Worm (Caenorhabditis elegans) whole organism, L1 larva: ENCODE data around the gene F32H5.1.

Source experiments
- blmp-1 ChIP-seq: fragments of 150-350 bp; optimal IDR thresholded peaks from 2 replicates; lab custom pipeline; 2014; ENCODE audit warnings: missing biosample characterization, missing genetic modification characterization
- fkh-10 ChIP-seq: sonication (generic microtip); optimal IDR thresholded peaks from 2 replicates; lab custom pipeline; 2017; ENCODE audit warnings: missing biosample characterization, missing genetic modification reagents, missing genetic modification characterization
- mep-1 ChIP-seq: fragments of 150-350 bp; optimal IDR thresholded peaks from 2 replicates; lab custom pipeline; 2014; ENCODE audit warnings: missing biosample characterization, missing genetic modification characterization
- rnt-1 ChIP-seq: sonication (generic microtip); optimal IDR thresholded peaks from 2 replicates; lab custom pipeline; 2016; ENCODE audit warnings: mild to moderate bottlenecking, missing genetic modification characterization, moderate library complexity, missing compliant biosample characterization
- swsn-7 ChIP-seq: sonication (generic microtip); optimal IDR thresholded peaks from 2 replicates; lab custom pipeline; 2016; ENCODE audit warnings: missing genetic modification characterization, missing compliant biosample characterization
- ztf-11 ChIP-seq, 2 experiments: sonication (generic microtip); optimal IDR thresholded peaks; 2 replicates each; lab custom pipeline; 2016 to 2017; ENCODE audit warnings: missing genetic modification characterization in 2 of 2, missing biosample characterization in 1 of 2, missing compliant biosample characterization in 1 of 2

DNA sequence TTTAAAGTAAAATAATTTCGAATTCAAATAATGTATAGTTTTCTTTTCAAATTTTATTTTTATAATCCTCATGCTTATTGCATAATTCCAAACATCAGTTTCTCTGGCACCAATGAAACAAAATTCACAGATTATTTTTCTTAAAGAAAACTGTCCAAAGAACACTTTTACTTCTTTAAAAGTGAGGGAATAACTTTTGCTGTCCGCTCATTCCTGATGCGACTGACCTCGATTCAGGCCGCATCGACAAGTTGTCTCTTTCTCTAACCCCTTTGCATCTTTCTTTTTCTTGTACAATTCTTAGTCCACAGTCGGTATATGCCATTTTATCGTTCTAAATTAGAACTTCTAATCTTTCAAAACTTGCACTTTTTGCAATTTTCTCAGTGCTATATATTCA, 48.7 kb upstream of the F32H5.1 start, which contains the start of gene F53F1.2:
- no peak for TF ChIP-seq ztf-11 (tag; optimal IDR thresholded peaks at IDR 0.05; lab: Kevin White, UChicago)
- TF ChIP-seq swsn-7 (tag; lab: Kevin White, UChicago): no peak
- TF ChIP-seq rnt-1 (tag; lab: Kevin White, UChicago): no peak
- TF ChIP-seq fkh-10 (GFP tag; lab: Kevin White, UChicago): no peak
- peak; percentile 96 for TF ChIP-seq blmp-1 (tag; lab: Kevin White, UChicago)
- no peak for TF ChIP-seq mep-1 (tag; lab: Kevin White, UChicago)
